Fruit fly (Drosophila melanogaster): ENCODE data around the gene ImpL2.

The ImpL2 gene

dm6 chr3L:4228187-4228836, 7.6 kb downstream of the ImpL2 start (continued):
- peak; percentile 89 for TF ChIP-seq CG3065 (GFP tag; optimal IDR thresholded peaks at IDR 0.05)
- peak; percentile 49 for TF ChIP-seq slou (GFP tag; optimal IDR thresholded peaks at IDR 0.05)
- no peak for TF ChIP-seq mld (GFP tag; IDR thresholded peaks at IDR 0.05; ENCODE audit: partially characterized antibody)
- TF ChIP-seq tup (GFP tag; optimal IDR thresholded peaks at IDR 0.05) = peak; percentile 91
- TF ChIP-seq CG18764 (GFP tag; optimal IDR thresholded peaks at IDR 0.05) = peak; percentile 92
- peak; percentile 91 for TF ChIP-seq Atf6 (GFP tag; IDR thresholded peaks at IDR 0.05)
- peak; percentile 7 for TF ChIP-seq Dp (GFP tag; optimal IDR thresholded peaks at IDR 0.05)
- peak; percentile 78; the same call in 1 of the 2 replicates for TF ChIP-seq CG16779 (GFP tag; IDR thresholded peaks at IDR 0.05)
- TF ChIP-seq Dip3 (GFP tag; optimal IDR thresholded peaks at IDR 0.05) = peak; percentile 70
- peak; percentile 95 for TF ChIP-seq odd (GFP tag; optimal IDR thresholded peaks at IDR 0.05)
- peak; percentile 96 for TF ChIP-seq Lim3 (GFP tag; IDR thresholded peaks at IDR 0.05)
- TF ChIP-seq Hr3 (GFP tag; optimal IDR thresholded peaks at IDR 0.05) = peak; percentile 97
- peak; percentile 98 for TF ChIP-seq CG2712 (tag; optimal IDR thresholded peaks at IDR 0.05)
- TF ChIP-seq Hr51 (GFP tag; optimal IDR thresholded peaks at IDR 0.05) = peak; percentile 89 to 97
- TF ChIP-seq CG13123 (GFP tag; optimal IDR thresholded peaks at IDR 0.05) = peak; percentile 91
- peak; percentile 98 for TF ChIP-seq dmrt99B (tag; optimal IDR thresholded peaks at IDR 0.05)
- peak; percentile 96 for TF ChIP-seq Rx (GFP tag; IDR thresholded peaks at IDR 0.05)
- peak; percentile 93 for TF ChIP-seq Gug (GFP tag; IDR thresholded peaks at IDR 0.05)
- TF ChIP-seq CG17802 (tag; optimal IDR thresholded peaks at IDR 0.05) = peak; percentile 78
- TF ChIP-seq ci (GFP tag; IDR thresholded peaks at IDR 0.05) = peak; percentile 99
- peak; percentile 84 for TF ChIP-seq CG12104 (GFP tag; optimal IDR thresholded peaks at IDR 0.05)
- peak; percentile 78 for TF ChIP-seq CG8281 (tag; optimal IDR thresholded peaks at IDR 0.05)
- TF ChIP-seq sisA (GFP tag; IDR thresholded peaks at IDR 0.05) = peak; percentile 99
- peak; percentile 97 for TF ChIP-seq ase (GFP tag; IDR thresholded peaks at IDR 0.05)
- TF ChIP-seq CG42726 (GFP tag; IDR thresholded peaks at IDR 0.05; ENCODE audit: partially characterized antibody) = no peak
- peak; percentile 95 for TF ChIP-seq org-1 (GFP tag; optimal IDR thresholded peaks at IDR 0.05)
- peak; percentile 93 for TF ChIP-seq jigr1 (GFP tag; IDR thresholded peaks at IDR 0.05)
- TF ChIP-seq CG4404 (GFP tag; IDR thresholded peaks at IDR 0.05) = peak; percentile 90
- peak; percentile 97 for TF ChIP-seq CG8924 (tag; optimal IDR thresholded peaks at IDR 0.05)
- peak; percentile 96 for TF ChIP-seq CG7556 (GFP tag; optimal IDR thresholded peaks at IDR 0.05)
- peak; percentile 88 for TF ChIP-seq ro (GFP tag; IDR thresholded peaks at IDR 0.05)
- peak; percentile 87 for TF ChIP-seq kay (GFP tag; optimal IDR thresholded peaks at IDR 0.05)
- TF ChIP-seq ind (GFP tag; optimal IDR thresholded peaks at IDR 0.05) = peak; percentile 93
- TF ChIP-seq CG1602 (GFP tag; optimal IDR thresholded peaks at IDR 0.05) = peak; percentile 94
- peak; percentile 96 for TF ChIP-seq gcm (GFP tag; optimal IDR thresholded peaks at IDR 0.05)
- TF ChIP-seq br (optimal IDR thresholded peaks at IDR 0.05) = no peak
- peak; percentile 98 for TF ChIP-seq CG12769 (tag; optimal IDR thresholded peaks at IDR 0.05)
- TF ChIP-seq CG18011 (GFP tag; optimal IDR thresholded peaks at IDR 0.05) = peak; percentile 74
- TF ChIP-seq Mrtf (GFP tag; IDR thresholded peaks at IDR 0.05) = peak; percentile 96
- peak; percentile 97 for TF ChIP-seq az2 (GFP tag; optimal IDR thresholded peaks at IDR 0.05)
- TF ChIP-seq pita (GFP tag; optimal IDR thresholded peaks at IDR 0.05) = no peak
- TF ChIP-seq CG9437 (GFP tag; optimal IDR thresholded peaks at IDR 0.05) = peak; percentile 88
- peak in 1 of 3 experiments; percentile 97 for TF ChIP-seq lola (GFP tag; optimal IDR thresholded peaks at IDR 0.05)
- TF ChIP-seq CG12391 (tag; optimal IDR thresholded peaks at IDR 0.05) = peak; percentile 98
- TF ChIP-seq Kr (GFP tag; optimal IDR thresholded peaks at IDR 0.05) = peak; percentile 39
- TF ChIP-seq Usf (GFP tag; optimal IDR thresholded peaks at IDR 0.05) = peak; percentile 78
- TF ChIP-seq CG14965 (GFP tag; optimal IDR thresholded peaks at IDR 0.05; ENCODE audit: borderline replicate concordance) = peak; percentile 72
- peak; percentile 97 for TF ChIP-seq CG32772 (GFP tag; IDR thresholded peaks at IDR 0.05)
- peak; percentile 96 for TF ChIP-seq Ssrp (tag; optimal IDR thresholded peaks at IDR 0.05)
- TF ChIP-seq CG16863 (GFP tag; optimal IDR thresholded peaks at IDR 0.05) = peak; percentile 97

Data from whole organism, embryonic.